Worm (Caenorhabditis elegans) whole organism, L3 larva: ENCODE results near the gene F13A7.14.

ENCODE experiments used
- R02D3.7 ChIP-seq: fragments of 150-350 bp; optimal IDR thresholded peaks from 2 replicates; lab custom pipeline; 2014; ENCODE audit warnings: missing biosample characterization, missing genetic modification characterization
- ama-1 ChIP-seq: fragments of 150-350 bp; optimal IDR thresholded peaks from 2 replicates; lab custom pipeline; 2018
- ceh-28 ChIP-seq: fragments of 150-350 bp; optimal IDR thresholded peaks from 2 replicates; lab custom pipeline; 2014; ENCODE audit warnings: missing biosample characterization, missing genetic modification reagents, missing genetic modification characterization
- lin-15B ChIP-seq: fragments of 150-350 bp; optimal IDR thresholded peaks from 2 replicates; lab custom pipeline; 2014; ENCODE audit warnings: missing biosample characterization, missing genetic modification characterization
- lin-39 ChIP-seq: fragments of 150-350 bp; optimal IDR thresholded peaks from 2 replicates; lab custom pipeline; 2018; ENCODE audit warnings: missing biosample characterization, missing genetic modification reagents, missing genetic modification characterization
- nhr-237 ChIP-seq: fragments of 150-350 bp; optimal IDR thresholded peaks from 2 replicates; lab custom pipeline; 2014; ENCODE audit warnings: missing biosample characterization, missing genetic modification characterization
- unc-39 ChIP-seq: sonication (generic microtip); optimal IDR thresholded peaks from 4 replicates; lab custom pipeline; 2017; ENCODE audit warnings: missing biosample characterization, missing genetic modification characterization
- zag-1 ChIP-seq: fragments of 150-350 bp; optimal IDR thresholded peaks from 2 replicates; lab custom pipeline; 2014; ENCODE audit warnings: missing biosample characterization, missing genetic modification characterization

DNA sequence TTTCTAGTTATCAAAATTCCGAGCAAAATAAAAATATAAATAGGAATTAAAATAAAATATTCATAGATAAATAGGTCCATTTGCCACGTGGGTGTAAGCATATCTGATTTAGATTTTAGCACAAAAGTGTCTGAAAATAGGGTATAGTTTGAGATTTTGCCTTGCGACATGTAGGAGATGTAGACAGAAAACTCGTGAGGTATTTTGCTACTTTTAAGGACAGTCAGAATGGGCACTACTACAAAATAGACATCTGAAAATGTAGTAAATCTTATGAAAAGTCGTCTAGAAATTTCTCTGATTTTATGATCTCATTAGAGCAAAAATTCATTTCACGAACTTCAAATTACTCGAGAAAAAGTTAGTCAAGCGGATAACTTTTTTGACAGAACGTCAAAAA, 27.0 kb upstream of the F13A7.14 start, which contains the start of gene srv-34:
- TF ChIP-seq lin-15B (tag; lab: Kevin White, UChicago) (no peak), zag-1 (no peak), nhr-237 (tag; lab: Kevin White, UChicago) (no peak), ama-1 (lab: Kevin White, UChicago) (no peak), ceh-28 (tag; lab: Kevin White, UChicago) (no peak), lin-39 (tag; lab: Kevin White, UChicago) (no peak), R02D3.7 (tag; lab: Kevin White, UChicago) (no peak), unc-39 (tag; lab: Kevin White, UChicago) (no peak)
